Worm (Caenorhabditis elegans): ENCODE measurements around the gene col-103.

DNA sequence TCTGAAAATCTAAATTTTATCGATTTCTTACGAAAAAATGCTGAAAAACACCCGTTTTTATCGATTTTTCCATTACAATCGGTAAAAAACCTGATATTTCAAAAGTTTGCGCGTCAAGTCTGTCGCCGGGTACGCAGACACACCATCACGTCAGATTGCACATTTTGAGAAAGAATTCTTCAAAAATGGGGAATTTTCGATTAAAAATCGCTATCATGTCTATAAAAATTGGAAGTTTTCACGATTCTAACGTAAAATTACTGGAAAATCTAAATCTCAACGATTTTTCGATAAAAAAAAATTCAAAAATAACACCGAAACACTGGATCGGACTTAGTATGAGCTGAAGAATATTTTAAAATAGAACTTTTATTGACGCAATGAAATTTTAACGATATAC, 30.8 kb upstream of the col-103 start, which contains the start of gene F56B3.4:
- TF ChIP-seq F13C5.2 (tag; optimal IDR thresholded peaks at IDR 0.05): no peak
- no peak for TF ChIP-seq hmbx-1 (tag; optimal IDR thresholded peaks at IDR 0.05)
- TF ChIP-seq ama-1 (optimal IDR thresholded peaks at IDR 0.05): no peak
- no peak for TF ChIP-seq sea-1 (GFP tag; conservative IDR thresholded peaks at IDR 0.05)
- no peak for TF ChIP-seq scrt-1 (GFP tag; IDR thresholded peaks at IDR 0.05)
- no peak for TF ChIP-seq ceh-36 (tag; optimal IDR thresholded peaks at IDR 0.05)
- TF ChIP-seq pes-1 (GFP tag; IDR thresholded peaks at IDR 0.05): no peak
- no peak for TF ChIP-seq flt-1 (GFP tag; IDR thresholded peaks at IDR 0.05)
- TF ChIP-seq tra-4 (tag; optimal IDR thresholded peaks at IDR 0.05): no peak
- TF ChIP-seq B0310.2 (tag; optimal IDR thresholded peaks at IDR 0.05): no peak
- no peak for TF ChIP-seq ets-7 (tag; optimal IDR thresholded peaks at IDR 0.05)
- no peak for TF ChIP-seq hnd-1 (tag; optimal IDR thresholded peaks at IDR 0.05)
- TF ChIP-seq ceh-13 (GFP tag; optimal IDR thresholded peaks at IDR 0.05): no peak
- TF ChIP-seq aly-1 (tag; optimal IDR thresholded peaks at IDR 0.05): no peak
